Fruit fly (Drosophila melanogaster) whole organism, embryonic: ENCODE data around the gene mRpL17.
A peak's percentile ranks its signal among the peaks of the same experiment; 100 is the strongest.

ENCODE experiments used
- Abd-B ChIP-seq: fragments of 200-800 bp; sonication (Bioruptor generic); optimal IDR thresholded peaks from 2 replicates; lab custom pipeline; 2018; ENCODE audit warnings: missing biosample characterization, mild to moderate bottlenecking, missing genetic modification characterization, moderate library complexity
- Asciz ChIP-seq: fragments of 200-800 bp; sonication (Bioruptor generic); optimal IDR thresholded peaks from 2 replicates; lab custom pipeline; 2017; ENCODE audit warnings: missing biosample characterization, mild to moderate bottlenecking, missing genetic modification characterization, missing genetic modification reagents
- CG10147 ChIP-seq: fragments of 200-800 bp; sonication (Bioruptor generic); optimal IDR thresholded peaks from 2 replicates; lab custom pipeline; 2019; ENCODE audit warnings: missing biosample characterization, mild to moderate bottlenecking, missing genetic modification characterization, moderate library complexity
- CG11093 ChIP-seq: fragments of 200-800 bp; sonication (Bioruptor generic); IDR thresholded peaks from 3 replicates; pipeline ENCODE4 v1.3.6; 2022; ENCODE audit warnings: missing biosample characterization, missing genetic modification characterization
- CG1529 ChIP-seq: fragments of 200-800 bp; sonication (Bioruptor generic); optimal IDR thresholded peaks from 3 replicates; lab custom pipeline; 2018; ENCODE audit warnings: missing biosample characterization, missing genetic modification characterization
- CG17361 ChIP-seq: fragments of 200-800 bp; sonication (Bioruptor generic); IDR thresholded peaks from 3 replicates; pipeline ENCODE4 v1.3.6; 2022; ENCODE audit warnings: missing biosample characterization, missing genetic modification characterization
- CG3065 ChIP-seq: fragments of 200-800 bp; sonication (Bioruptor generic); optimal IDR thresholded peaks from 2 replicates; lab custom pipeline; 2016; ENCODE audit warnings: missing biosample characterization, missing genetic modification characterization
- CG31224 ChIP-seq: fragments of 200-800 bp; sonication (Bioruptor generic); IDR thresholded peaks from 2 replicates; pipeline ENCODE4 v1.3.6; 2022; ENCODE audit warnings: missing biosample characterization, missing genetic modification characterization
- CG3281 ChIP-seq: fragments of 200-800 bp; sonication (Bioruptor generic); optimal IDR thresholded peaks from 3 replicates; lab custom pipeline; 2017; ENCODE audit warnings: missing biosample characterization, mild to moderate bottlenecking, missing genetic modification characterization
- CG34376 ChIP-seq: fragments of 200-800 bp; sonication (Bioruptor generic); optimal IDR thresholded peaks from 2 replicates; lab custom pipeline; 2018; ENCODE audit warnings: missing biosample characterization, mild to moderate bottlenecking, missing genetic modification characterization
- CG4282 ChIP-seq: fragments of 200-800 bp; sonication (Bioruptor generic); optimal IDR thresholded peaks from 2 replicates; lab custom pipeline; 2016; ENCODE audit warnings: missing biosample characterization, missing genetic modification characterization
- CG4404 ChIP-seq: fragments of 200-800 bp; sonication (Bioruptor generic); IDR thresholded peaks from 2 replicates; pipeline ENCODE4 v1.3.6; 2022; ENCODE audit warnings: missing biosample characterization, missing genetic modification characterization
- CG6689 ChIP-seq: fragments of 200-800 bp; sonication (Bioruptor generic); IDR thresholded peaks from 2 replicates; pipeline ENCODE4 v1.3.6; 2022; ENCODE audit warnings: missing biosample characterization, missing genetic modification characterization
- CG6813 ChIP-seq: fragments of 200-800 bp; sonication (Bioruptor generic); optimal IDR thresholded peaks from 2 replicates; lab custom pipeline; 2017; ENCODE audit warnings: missing biosample characterization, missing genetic modification characterization, mild to moderate bottlenecking, moderate library complexity, missing genetic modification reagents
- CG7839 ChIP-seq: fragments of 200-800 bp; sonication (Bioruptor generic); optimal IDR thresholded peaks from 3 replicates; lab custom pipeline; 2018; ENCODE audit warnings: missing biosample characterization, mild to moderate bottlenecking, missing genetic modification characterization, moderate library complexity
- CG8290 ChIP-seq, 3 experiments: fragments of 200-800 bp; sonication (Bioruptor generic); optimal IDR thresholded peaks; 2 replicates each; lab custom pipeline; 2016 to 2019; ENCODE audit warnings: missing biosample characterization in 3 of 3, missing genetic modification characterization in 3 of 3, mild to moderate bottlenecking in 2 of 3, moderate library complexity in 1 of 3
- CG8765 ChIP-seq: fragments of 200-800 bp; sonication (Bioruptor generic); IDR thresholded peaks from 2 replicates; pipeline ENCODE4 v1.3.6; 2022; ENCODE audit warnings: missing biosample characterization, missing genetic modification characterization
- CG9215 ChIP-seq: fragments of 200-800 bp; sonication (Bioruptor generic); IDR thresholded peaks from 2 replicates; pipeline ENCODE4 v1.3.6; 2022; ENCODE audit warnings: missing biosample characterization, missing genetic modification characterization
- CTCF ChIP-seq: fragments of 200-800 bp; sonication (Bioruptor generic); optimal IDR thresholded peaks from 2 replicates; lab custom pipeline; 2017; ENCODE audit warnings: missing biosample characterization, mild to moderate bottlenecking, missing genetic modification characterization, moderate library complexity
- Dfd ChIP-seq, 2 experiments: fragments of >200 bp; optimal IDR thresholded peaks; 2 replicates each; lab custom pipeline; 2017; ENCODE audit warnings: missing biosample characterization in 2 of 2, missing genetic modification characterization in 2 of 2
- Dip2 ChIP-seq: fragments of 200-800 bp; sonication (Bioruptor generic); IDR thresholded peaks from 2 replicates; pipeline ENCODE4 v1.3.6; 2022; ENCODE audit warnings: missing biosample characterization, missing genetic modification characterization
- Fer3 ChIP-seq: fragments of 200-800 bp; sonication (Bioruptor generic); optimal IDR thresholded peaks from 2 replicates; lab custom pipeline; 2018; ENCODE audit warnings: missing biosample characterization, mild to moderate bottlenecking, missing genetic modification characterization, moderate library complexity
- Gsc ChIP-seq: fragments of 200-800 bp; sonication (Bioruptor generic); IDR thresholded peaks from 2 replicates; pipeline ENCODE4 v1.3.6; 2022; ENCODE audit warnings: missing biosample characterization, missing genetic modification characterization
- Gug ChIP-seq: fragments of 200-800 bp; sonication (Bioruptor generic); IDR thresholded peaks from 4 replicates; pipeline ENCODE4 v1.3.6; 2022; ENCODE audit warnings: missing biosample characterization, missing genetic modification characterization
- Hr39 ChIP-seq: fragments of >200 bp; optimal IDR thresholded peaks from 2 replicates; lab custom pipeline; 2017
- Hr51 ChIP-seq, 2 experiments: fragments of 200-800 bp; sonication (Bioruptor generic); optimal IDR thresholded peaks; 2 replicates in 1 of 2; 3 replicates in 1 of 2; lab custom pipeline; 2016 to 2018; ENCODE audit warnings: missing biosample characterization in 2 of 2, missing genetic modification characterization in 2 of 2, mild to moderate bottlenecking in 1 of 2, moderate library complexity in 1 of 2
- Mrtf ChIP-seq: fragments of 200-800 bp; sonication (Bioruptor generic); IDR thresholded peaks from 3 replicates; pipeline ENCODE4 v1.3.6; 2022; ENCODE audit warnings: missing biosample characterization, missing genetic modification characterization
- ac ChIP-seq: fragments of 200-800 bp; sonication (Bioruptor generic); optimal IDR thresholded peaks from 3 replicates; lab custom pipeline; 2017; ENCODE audit warnings: missing biosample characterization, mild to moderate bottlenecking, missing genetic modification characterization
- ara ChIP-seq: fragments of 200-800 bp; sonication (Bioruptor generic); IDR thresholded peaks from 2 replicates; pipeline ENCODE4 v1.3.6; 2022; ENCODE audit warnings: missing biosample characterization, missing genetic modification characterization
- crol ChIP-seq: fragments of 200-800 bp; sonication (Bioruptor generic); IDR thresholded peaks from 2 replicates; pipeline ENCODE4 v1.3.6; 2022; ENCODE audit warnings: missing biosample characterization, missing genetic modification characterization
- dan ChIP-seq: fragments of 200-800 bp; sonication (Bioruptor generic); IDR thresholded peaks from 2 replicates; pipeline ENCODE4 v1.3.6; 2022; ENCODE audit warnings: missing biosample characterization, missing genetic modification characterization
- dmrt11E ChIP-seq: fragments of 200-800 bp; sonication (Bioruptor generic); optimal IDR thresholded peaks from 3 replicates; lab custom pipeline; 2018; ENCODE audit warnings: missing biosample characterization, mild to moderate bottlenecking, missing genetic modification characterization, moderate library complexity
- dpn ChIP-seq, 2 experiments: fragments of 200-800 bp; sonication (Bioruptor generic); optimal IDR thresholded peaks; 3 replicates each; lab custom pipeline; 2016; ENCODE audit warnings: missing biosample characterization in 2 of 2, missing genetic modification characterization in 2 of 2
- eve ChIP-seq, 2 experiments: fragments of >200 bp; optimal IDR thresholded peaks; 2 replicates each; lab custom pipeline; 2017; ENCODE audit warnings: missing biosample characterization in 2 of 2, missing genetic modification characterization in 2 of 2
- ewg ChIP-seq: fragments of 200-800 bp; sonication (Bioruptor generic); optimal IDR thresholded peaks from 3 replicates; lab custom pipeline; 2017; ENCODE audit warnings: mild to moderate bottlenecking, missing biosample characterization, missing genetic modification reagents, missing genetic modification characterization
- fd96Cb ChIP-seq: fragments of 200-800 bp; sonication (Bioruptor generic); optimal IDR thresholded peaks from 2 replicates; lab custom pipeline; 2018; ENCODE audit warnings: missing biosample characterization, mild to moderate bottlenecking, missing genetic modification characterization, moderate library complexity
- fru ChIP-seq: fragments of >200 bp; optimal IDR thresholded peaks from 2 replicates; lab custom pipeline; 2017
- ftz-f1 ChIP-seq: fragments of 200-800 bp; sonication (Bioruptor generic); optimal IDR thresholded peaks from 2 replicates; lab custom pipeline; 2016; ENCODE audit warnings: missing biosample characterization, missing genetic modification characterization
- gt ChIP-seq: fragments of 200-800 bp; sonication (Bioruptor generic); IDR thresholded peaks from 2 replicates; pipeline ENCODE4 v1.3.6; 2022; ENCODE audit warnings: missing biosample characterization, missing genetic modification characterization
- h ChIP-seq: fragments of >200 bp; optimal IDR thresholded peaks from 2 replicates; lab custom pipeline; 2017
- jumu ChIP-seq: fragments of 200-800 bp; sonication (Bioruptor generic); optimal IDR thresholded peaks from 3 replicates; lab custom pipeline; 2016; ENCODE audit warnings: missing biosample characterization, missing genetic modification characterization
- ken ChIP-seq: fragments of 200-800 bp; sonication (Bioruptor generic); IDR thresholded peaks from 3 replicates; pipeline ENCODE4 v1.3.6; 2022; ENCODE audit warnings: missing biosample characterization, missing genetic modification characterization
- lov ChIP-seq, 2 experiments: fragments of 200-800 bp in 1 of 2; fragments of >200 bp in 1 of 2; sonication (Bioruptor generic) in 1 of 2; IDR thresholded peaks in 1 of 2; optimal IDR thresholded peaks in 1 of 2; 2 replicates in 1 of 2; 3 replicates in 1 of 2; pipeline versions ENCODE4 v1.3.6 to Lab custom; 2017 to 2022; ENCODE audit warnings: missing biosample characterization in 1 of 2, missing genetic modification characterization in 1 of 2
- nom ChIP-seq: fragments of 200-800 bp; sonication (Bioruptor generic); optimal IDR thresholded peaks from 2 replicates; lab custom pipeline; 2017; ENCODE audit warnings: missing biosample characterization, missing genetic modification characterization, mild to moderate bottlenecking, moderate library complexity, missing genetic modification reagents
- pros ChIP-seq: fragments of 200-800 bp; sonication (Bioruptor generic); optimal IDR thresholded peaks from 3 replicates; lab custom pipeline; 2019; ENCODE audit warnings: missing biosample characterization, mild to moderate bottlenecking, missing genetic modification characterization, moderate library complexity
- pum ChIP-seq: fragments of 200-800 bp; sonication (Bioruptor generic); optimal IDR thresholded peaks from 2 replicates; lab custom pipeline; 2016; ENCODE audit warnings: missing biosample characterization, missing genetic modification characterization
- slbo ChIP-seq: fragments of 200-800 bp; sonication (Bioruptor generic); IDR thresholded peaks from 2 replicates; pipeline ENCODE4 v1.3.6; 2022; ENCODE audit warnings: missing biosample characterization, missing genetic modification characterization
- trem ChIP-seq: fragments of 200-800 bp; optimal IDR thresholded peaks from 3 replicates; lab custom pipeline; 2019; ENCODE audit warnings: missing biosample characterization, mild to moderate bottlenecking, missing genetic modification characterization, moderate library complexity
- usp ChIP-seq: fragments of >200 bp; optimal IDR thresholded peaks from 2 replicates; lab custom pipeline; 2017; ENCODE audit warnings: missing biosample characterization, missing genetic modification characterization
- z ChIP-seq: fragments of 200-800 bp; sonication (Bioruptor generic); IDR thresholded peaks from 3 replicates; pipeline ENCODE4 v1.3.6; 2022; ENCODE audit warnings: missing biosample characterization, missing genetic modification characterization

The mRpL17 gene

dm6 chr3L:257618-258475 lies 6.7 kb upstream of the mRpL17 start, which contains the start of the genes DIP2 and wac (continued):
- TF ChIP-seq CG6813 (GFP tag; lab: Kevin White, UChicago), result no peak
- TF ChIP-seq eve (GFP tag; optimal IDR thresholded peaks at IDR 0.05; lab: Kevin White, UChicago), result no peak
- TF ChIP-seq CG11093 (GFP tag; lab: Robert Waterston, UW), result peak; percentile 57; the same call in 1 of the 3 replicates
- peak; percentile 84 for TF ChIP-seq CG34376 (GFP tag; lab: Kevin White, UChicago)
- peak; percentile 81 for TF ChIP-seq ken
- peak; percentile 93 for TF ChIP-seq Gug (GFP tag; lab: Robert Waterston, UW)
- TF ChIP-seq z (GFP tag; lab: Robert Waterston, UW), result no peak
- TF ChIP-seq crol (GFP tag; lab: Robert Waterston, UW), result no peak
- TF ChIP-seq CG8290 (GFP tag; optimal IDR thresholded peaks at IDR 0.05; lab: Kevin White, UChicago), result peak; percentile 60
- peak; percentile 27 to 90 for TF ChIP-seq CG8290 (tag; optimal IDR thresholded peaks at IDR 0.05; lab: Kevin White, UChicago)
- peak; percentile 72 to 90 for TF ChIP-seq dpn (GFP tag; optimal IDR thresholded peaks at IDR 0.05; lab: Kevin White, UChicago)
- TF ChIP-seq ewg, result peak; percentile 88
- peak; percentile 59 for TF ChIP-seq CTCF (GFP tag; lab: Kevin White, UChicago)
- no peak for TF ChIP-seq Asciz
- peak; percentile 89 for TF ChIP-seq slbo (GFP tag; lab: Robert Waterston, UW)
- TF ChIP-seq ftz-f1 (GFP tag; lab: Kevin White, UChicago), result peak; percentile 26
- TF ChIP-seq CG6689 (GFP tag; lab: Robert Waterston, UW), result peak; percentile 40; the same call in 1 of the 2 replicates
- no peak for TF ChIP-seq h (lab: Kevin White, UChicago)
- no peak for TF ChIP-seq CG1529
- no peak for TF ChIP-seq lov (optimal IDR thresholded peaks at IDR 0.05; lab: Kevin White, UChicago)
- TF ChIP-seq lov (GFP tag; IDR thresholded peaks at IDR 0.05; lab: Robert Waterston, UW), result no peak
- TF ChIP-seq dmrt11E (tag; lab: Kevin White, UChicago), result peak; percentile 23
- TF ChIP-seq CG4282, result peak; percentile 86
- no peak for TF ChIP-seq CG7839 (tag; lab: Kevin White, UChicago)
- TF ChIP-seq ac (GFP tag; lab: Kevin White, UChicago), result no peak
- TF ChIP-seq Fer3 (tag; lab: Kevin White, UChicago), result peak; percentile 65
- no peak for TF ChIP-seq Abd-B (GFP tag; lab: Kevin White, UChicago)
- peak; percentile 42; the same call in 1 of the 3 replicates for TF ChIP-seq Mrtf (GFP tag; lab: Robert Waterston, UW)
- no peak for TF ChIP-seq Dfd (GFP tag; optimal IDR thresholded peaks at IDR 0.05; lab: Kevin White, UChicago)
- TF ChIP-seq nom (GFP tag; lab: Kevin White, UChicago), result no peak
- peak; percentile 93 for TF ChIP-seq jumu (GFP tag; lab: Kevin White, UChicago)
- peak; percentile 28 for TF ChIP-seq CG10147 (GFP tag; lab: Kevin White, UChicago)
- peak; percentile 97 for TF ChIP-seq pros (GFP tag; lab: Kevin White, UChicago)
- no peak for TF ChIP-seq Dip2 (GFP tag; lab: Robert Waterston, UW)
- peak in 1 of 2 experiments; percentile 82 for TF ChIP-seq Hr51 (GFP tag; optimal IDR thresholded peaks at IDR 0.05; lab: Kevin White, UChicago)
- TF ChIP-seq fd96Cb, result peak; percentile 42
- TF ChIP-seq CG3281, result peak; percentile 57
- TF ChIP-seq dan (GFP tag; lab: Robert Waterston, UW), result no peak
- TF ChIP-seq CG4404 (GFP tag; lab: Robert Waterston, UW), result peak; percentile 49
- 0 out of 2 replicates have a peak, but pooled peaks have one; percentile 12 for TF ChIP-seq CG8765 (GFP tag; lab: Robert Waterston, UW)
- TF ChIP-seq CG9215 (GFP tag; lab: Robert Waterston, UW), result no peak
- peak; percentile 64 for TF ChIP-seq CG3065
- TF ChIP-seq gt, result no peak
- peak; percentile 100 for TF ChIP-seq trem (tag; lab: Kevin White, UChicago)
- no peak for TF ChIP-seq Gsc (GFP tag; lab: Robert Waterston, UW)
- peak; percentile 56; the same call in 1 of the 2 replicates for TF ChIP-seq ara (GFP tag; lab: Robert Waterston, UW)
- peak; percentile 55 for TF ChIP-seq CG31224 (GFP tag; lab: Robert Waterston, UW)
- no peak for TF ChIP-seq usp
- TF ChIP-seq Hr39 (lab: Kevin White, UChicago), result no peak
- TF ChIP-seq CG17361 (GFP tag; lab: Robert Waterston, UW), result peak; percentile 62; the same call in 2 of the 3 replicates
- peak; percentile 86 for TF ChIP-seq pum (GFP tag; lab: Kevin White, UChicago)
- TF ChIP-seq fru (lab: Kevin White, UChicago), result no peak
